Fruit fly (Drosophila melanogaster) whole organism, embryonic: ENCODE measurements around the gene CG15717.

Experiments
- ATbp ChIP-seq: fragments of 200-800 bp; sonication (Bioruptor generic); optimal IDR thresholded peaks from 2 replicates; lab custom pipeline; 2017; ENCODE audit warnings: missing biosample characterization, mild to moderate bottlenecking, missing genetic modification characterization, missing genetic modification reagents
- Bteb2 ChIP-seq: fragments of 200-800 bp; sonication (Bioruptor generic); optimal IDR thresholded peaks from 2 replicates; lab custom pipeline; 2016; ENCODE audit warnings: missing biosample characterization, missing genetic modification characterization
- CG10979 ChIP-seq: fragments of 200-800 bp; sonication (Bioruptor generic); optimal IDR thresholded peaks from 2 replicates; lab custom pipeline; 2018; ENCODE audit warnings: missing biosample characterization, mild to moderate bottlenecking, missing genetic modification characterization, moderate library complexity
- CG12071 ChIP-seq: fragments of 200-800 bp; sonication (Bioruptor generic); optimal IDR thresholded peaks from 3 replicates; lab custom pipeline; 2018; ENCODE audit warnings: missing biosample characterization, mild to moderate bottlenecking, missing genetic modification characterization
- CG12744 ChIP-seq: fragments of 200-800 bp; sonication (Bioruptor generic); optimal IDR thresholded peaks from 2 replicates; lab custom pipeline; 2016; ENCODE audit warnings: missing biosample characterization, missing genetic modification characterization
- CG13287 ChIP-seq: fragments of 200-800 bp; sonication (Bioruptor generic); IDR thresholded peaks from 2 replicates; pipeline ENCODE4 v1.3.6; 2022; ENCODE audit warnings: missing biosample characterization, missing genetic modification characterization; ENCODE audit not compliant: partially characterized antibody
- CG15696 ChIP-seq: fragments of 200-800 bp; sonication (Bioruptor generic); optimal IDR thresholded peaks from 2 replicates; lab custom pipeline; 2019; ENCODE audit warnings: missing biosample characterization, mild to moderate bottlenecking, missing genetic modification characterization, moderate library complexity
- CG17359 ChIP-seq: fragments of 200-800 bp; sonication (Bioruptor generic); optimal IDR thresholded peaks from 3 replicates; lab custom pipeline; 2018; ENCODE audit warnings: missing biosample characterization, mild to moderate bottlenecking, missing genetic modification characterization, moderate library complexity
- CG1792 ChIP-seq: fragments of 200-800 bp; sonication (Bioruptor generic); optimal IDR thresholded peaks from 2 replicates; lab custom pipeline; 2016; ENCODE audit warnings: missing biosample characterization, missing genetic modification characterization
- CG33213 ChIP-seq: fragments of 200-800 bp; sonication (Bioruptor generic); optimal IDR thresholded peaks from 3 replicates; lab custom pipeline; 2016; ENCODE audit warnings: missing biosample characterization, missing genetic modification characterization
- CG3995 ChIP-seq: fragments of 200-800 bp; sonication (Bioruptor generic); optimal IDR thresholded peaks from 3 replicates; lab custom pipeline; 2016; ENCODE audit warnings: missing biosample characterization, missing genetic modification characterization
- CG8478 ChIP-seq: fragments of >200 bp; optimal IDR thresholded peaks from 2 replicates; lab custom pipeline; 2018
- CTCF ChIP-seq: fragments of 200-800 bp; sonication (Bioruptor generic); optimal IDR thresholded peaks from 2 replicates; lab custom pipeline; 2017; ENCODE audit warnings: missing biosample characterization, mild to moderate bottlenecking, missing genetic modification characterization, moderate library complexity
- CoRest ChIP-seq: fragments of 200-800 bp; sonication (Bioruptor generic); optimal IDR thresholded peaks from 3 replicates; lab custom pipeline; 2018; ENCODE audit warnings: missing biosample characterization, mild to moderate bottlenecking, missing genetic modification characterization, moderate library complexity
- Dad ChIP-seq: fragments of 200-800 bp; sonication (Bioruptor generic); optimal IDR thresholded peaks from 3 replicates; lab custom pipeline; 2016; ENCODE audit warnings: missing biosample characterization, missing genetic modification characterization
- Doc2 ChIP-seq: fragments of 200-800 bp; sonication (Bioruptor generic); IDR thresholded peaks from 2 replicates; pipeline ENCODE4 v1.3.6; 2022; ENCODE audit warnings: missing biosample characterization, missing genetic modification characterization
- Lhr ChIP-seq: fragments of 200-800 bp; sonication (Bioruptor generic); optimal IDR thresholded peaks from 3 replicates; lab custom pipeline; 2017; ENCODE audit warnings: mild to moderate bottlenecking, missing biosample characterization, missing genetic modification reagents, missing genetic modification characterization
- Nf-YA ChIP-seq: fragments of 200-800 bp; sonication (Bioruptor generic); IDR thresholded peaks from 2 replicates; pipeline ENCODE4 v1.3.6; 2022; ENCODE audit warnings: missing biosample characterization, missing genetic modification characterization
- NfI ChIP-seq: fragments of 200-800 bp; sonication (Bioruptor generic); optimal IDR thresholded peaks from 3 replicates; lab custom pipeline; 2018; ENCODE audit warnings: missing biosample characterization, mild to moderate bottlenecking, missing genetic modification characterization, moderate library complexity
- Ravus ChIP-seq: fragments of 200-800 bp; sonication (Bioruptor generic); IDR thresholded peaks from 2 replicates; pipeline ENCODE4 v1.3.6; 2022; ENCODE audit warnings: missing biosample characterization, missing genetic modification characterization
- Side ChIP-seq: fragments of 200-800 bp; sonication (Bioruptor generic); optimal IDR thresholded peaks from 2 replicates; lab custom pipeline; 2016; ENCODE audit warnings: missing biosample characterization, missing genetic modification characterization
- Ssrp ChIP-seq: fragments of 200-800 bp; sonication (Bioruptor generic); optimal IDR thresholded peaks from 2 replicates; lab custom pipeline; 2018; ENCODE audit warnings: missing biosample characterization, mild to moderate bottlenecking, missing genetic modification characterization, moderate library complexity
- Trl ChIP-seq, 3 experiments: fragments of >200 bp in 2 of 3; fragments of 200-800 bp in 1 of 3; sonication (Bioruptor generic) in 1 of 3; optimal IDR thresholded peaks; 2 replicates in 1 of 3; 3 replicates in 2 of 3; lab custom pipeline; 2016 to 2017; ENCODE audit warnings: missing biosample characterization in 1 of 3, missing genetic modification characterization in 1 of 3
- br ChIP-seq: fragments of >200 bp; optimal IDR thresholded peaks from 2 replicates; lab custom pipeline; 2017
- cad ChIP-seq: fragments of >200 bp; optimal IDR thresholded peaks from 2 replicates; lab custom pipeline; 2017; ENCODE audit warnings: missing biosample characterization, missing genetic modification characterization
- caup ChIP-seq: fragments of 200-800 bp; sonication (Bioruptor generic); optimal IDR thresholded peaks from 3 replicates; lab custom pipeline; 2017; ENCODE audit warnings: missing biosample characterization, mild to moderate bottlenecking, missing genetic modification characterization, moderate library complexity; ENCODE audit not compliant: severe bottlenecking
- chinmo ChIP-seq: fragments of 200-800 bp; sonication (Bioruptor generic); IDR thresholded peaks from 4 replicates; pipeline ENCODE4 v1.3.6; 2022; ENCODE audit warnings: missing biosample characterization, missing genetic modification characterization; ENCODE audit not compliant: partially characterized antibody
- ci ChIP-seq: fragments of 200-800 bp; sonication (Bioruptor generic); IDR thresholded peaks from 3 replicates; pipeline ENCODE4 v1.3.6; 2022; ENCODE audit warnings: missing biosample characterization, missing genetic modification characterization
- dimm ChIP-seq: fragments of 200-800 bp; sonication (Bioruptor generic); IDR thresholded peaks from 2 replicates; pipeline ENCODE4 v1.3.6; 2022; ENCODE audit warnings: missing biosample characterization, missing genetic modification characterization
- disco-r ChIP-seq: fragments of 200-800 bp; sonication (Bioruptor generic); optimal IDR thresholded peaks from 2 replicates; lab custom pipeline; 2016; ENCODE audit warnings: missing biosample characterization, missing genetic modification characterization
- dmrt99B ChIP-seq: fragments of 200-800 bp; sonication (Bioruptor generic); optimal IDR thresholded peaks from 2 replicates; lab custom pipeline; 2018; ENCODE audit warnings: missing biosample characterization, mild to moderate bottlenecking, missing genetic modification characterization, moderate library complexity
- esg ChIP-seq: fragments of 200-800 bp; sonication (Bioruptor generic); conservative IDR thresholded peaks from 2 replicates; pipeline ENCODE4 v1.3.6; 2022; ENCODE audit warnings: missing biosample characterization, missing genetic modification characterization
- gcm2 ChIP-seq: fragments of 200-800 bp; sonication (Bioruptor generic); optimal IDR thresholded peaks from 2 replicates; lab custom pipeline; 2016; ENCODE audit warnings: missing biosample characterization, missing genetic modification characterization
- gem ChIP-seq: fragments of 200-800 bp; sonication (Bioruptor generic); optimal IDR thresholded peaks from 2 replicates; lab custom pipeline; 2019; ENCODE audit warnings: missing biosample characterization, mild to moderate bottlenecking, missing genetic modification characterization, moderate library complexity
- gsb-n ChIP-seq: fragments of 200-800 bp; sonication (Bioruptor generic); optimal IDR thresholded peaks from 3 replicates; lab custom pipeline; 2018; ENCODE audit warnings: missing biosample characterization, mild to moderate bottlenecking, missing genetic modification characterization
- hb ChIP-seq: fragments of 200-800 bp; sonication (Bioruptor generic); IDR thresholded peaks from 3 replicates; pipeline ENCODE4 v1.3.6; 2022; ENCODE audit warnings: missing biosample characterization, missing genetic modification characterization; ENCODE audit not compliant: partially characterized antibody
- klu ChIP-seq: fragments of 200-800 bp; sonication (Bioruptor generic); IDR thresholded peaks from 2 replicates; pipeline ENCODE4 v1.3.6; 2022; ENCODE audit warnings: missing biosample characterization, missing genetic modification characterization
- oc ChIP-seq: fragments of 200-800 bp; sonication (Bioruptor generic); optimal IDR thresholded peaks from 2 replicates; lab custom pipeline; 2018; ENCODE audit warnings: missing biosample characterization, mild to moderate bottlenecking, missing genetic modification characterization, moderate library complexity
- pho ChIP-seq: fragments of 200-800 bp; sonication (Bioruptor generic); optimal IDR thresholded peaks from 2 replicates; lab custom pipeline; 2016; ENCODE audit warnings: missing biosample characterization, missing genetic modification characterization
- pzg ChIP-seq: fragments of 200-800 bp; sonication (Bioruptor generic); optimal IDR thresholded peaks from 3 replicates; lab custom pipeline; 2018; ENCODE audit warnings: missing biosample characterization, mild to moderate bottlenecking, missing genetic modification characterization, moderate library complexity
- ro ChIP-seq: fragments of 200-800 bp; sonication (Bioruptor generic); IDR thresholded peaks from 2 replicates; pipeline ENCODE4 v1.3.6; 2022; ENCODE audit warnings: missing biosample characterization, missing genetic modification characterization
- schlank ChIP-seq: fragments of 200-800 bp; sonication (Bioruptor generic); optimal IDR thresholded peaks from 2 replicates; lab custom pipeline; 2018; ENCODE audit warnings: missing biosample characterization, mild to moderate bottlenecking, missing genetic modification characterization
- sens-2 ChIP-seq: fragments of 200-800 bp; sonication (Bioruptor generic); IDR thresholded peaks from 2 replicates; pipeline ENCODE4 v1.3.6; 2022; ENCODE audit warnings: missing biosample characterization, missing genetic modification characterization
- slbo ChIP-seq: fragments of 200-800 bp; sonication (Bioruptor generic); IDR thresholded peaks from 2 replicates; pipeline ENCODE4 v1.3.6; 2022; ENCODE audit warnings: missing biosample characterization, missing genetic modification characterization
- sqz ChIP-seq: fragments of 200-800 bp; sonication (Bioruptor generic); optimal IDR thresholded peaks from 3 replicates; lab custom pipeline; 2018; ENCODE audit warnings: missing biosample characterization, mild to moderate bottlenecking, missing genetic modification characterization
- ssp ChIP-seq: fragments of 200-800 bp; sonication (Bioruptor generic); IDR thresholded peaks from 2 replicates; pipeline ENCODE4 v1.3.6; 2022; ENCODE audit warnings: missing biosample characterization, missing genetic modification characterization
- stwl ChIP-seq: fragments of 200-800 bp; sonication (Bioruptor generic); optimal IDR thresholded peaks from 3 replicates; lab custom pipeline; 2018; ENCODE audit warnings: missing biosample characterization, mild to moderate bottlenecking, missing genetic modification characterization, moderate library complexity
- tap ChIP-seq: fragments of 200-800 bp; optimal IDR thresholded peaks from 3 replicates; lab custom pipeline; 2019; ENCODE audit warnings: missing biosample characterization, mild to moderate bottlenecking, missing genetic modification characterization, moderate library complexity
- tll ChIP-seq, 2 experiments: fragments of 200-800 bp in 1 of 2; fragments of >200 bp in 1 of 2; sonication (Bioruptor generic) in 1 of 2; optimal IDR thresholded peaks; 2 replicates each; lab custom pipeline; 2017 to 2019; ENCODE audit warnings: missing biosample characterization in 2 of 2, missing genetic modification characterization in 2 of 2, mild to moderate bottlenecking in 1 of 2, moderate library complexity in 1 of 2
- tna ChIP-seq: fragments of 200-800 bp; sonication (Bioruptor generic); IDR thresholded peaks from 2 replicates; pipeline ENCODE4 v1.3.6; 2022; ENCODE audit warnings: missing biosample characterization, missing genetic modification characterization; ENCODE audit not compliant: partially characterized antibody
- toy ChIP-seq: fragments of 200-800 bp; sonication (Bioruptor generic); IDR thresholded peaks from 2 replicates; pipeline ENCODE4 v1.3.6; 2022; ENCODE audit warnings: missing biosample characterization, missing genetic modification characterization
- ttk ChIP-seq: fragments of 200-800 bp; sonication (Bioruptor generic); IDR thresholded peaks from 2 replicates; pipeline ENCODE4 v2.1.2; 2022; ENCODE audit warnings: missing biosample characterization, missing genetic modification characterization

Gene CG15717

dm6 chrX:13128750-13129152 is at the start of gene CG15717, which contains the start of the genes CG32638 and MFS10 (continued):
- TF ChIP-seq CoRest (tag; lab: Kevin White, UChicago), result peak; percentile 19
- peak; percentile 2 for TF ChIP-seq CG3995 (GFP tag; lab: Kevin White, UChicago)
- peak; percentile 95 for TF ChIP-seq pzg
- no peak for TF ChIP-seq CG17359 (tag; lab: Kevin White, UChicago)
- no peak for TF ChIP-seq Nf-YA (GFP tag; lab: Robert Waterston, UW)
- peak; percentile 17 for TF ChIP-seq Dad
- TF ChIP-seq Bteb2, result no peak
- no peak for TF ChIP-seq tll (GFP tag; optimal IDR thresholded peaks at IDR 0.05; lab: Kevin White, UChicago)
- TF ChIP-seq CG12744 (GFP tag; lab: Kevin White, UChicago), result no peak
- no peak for TF ChIP-seq klu (GFP tag; lab: Robert Waterston, UW)
- peak; percentile 17 for TF ChIP-seq oc (tag; lab: Kevin White, UChicago)
- TF ChIP-seq schlank (tag; lab: Kevin White, UChicago), result no peak
- no peak for TF ChIP-seq tna (GFP tag; lab: Robert Waterston, UW)
- TF ChIP-seq sens-2 (GFP tag; lab: Robert Waterston, UW), result no peak
- TF ChIP-seq CG13287 (GFP tag; lab: Robert Waterston, UW), result peak; percentile 59
- no peak for TF ChIP-seq CTCF
- TF ChIP-seq esg, result no peak
- TF ChIP-seq disco-r (GFP tag; lab: Kevin White, UChicago), result no peak
- peak; percentile 81 for TF ChIP-seq Lhr (GFP tag; lab: Kevin White, UChicago)
- TF ChIP-seq gsb-n (tag; lab: Kevin White, UChicago), result no peak
- peak; percentile 70 for TF ChIP-seq ci (GFP tag; lab: Robert Waterston, UW)

DNA sequence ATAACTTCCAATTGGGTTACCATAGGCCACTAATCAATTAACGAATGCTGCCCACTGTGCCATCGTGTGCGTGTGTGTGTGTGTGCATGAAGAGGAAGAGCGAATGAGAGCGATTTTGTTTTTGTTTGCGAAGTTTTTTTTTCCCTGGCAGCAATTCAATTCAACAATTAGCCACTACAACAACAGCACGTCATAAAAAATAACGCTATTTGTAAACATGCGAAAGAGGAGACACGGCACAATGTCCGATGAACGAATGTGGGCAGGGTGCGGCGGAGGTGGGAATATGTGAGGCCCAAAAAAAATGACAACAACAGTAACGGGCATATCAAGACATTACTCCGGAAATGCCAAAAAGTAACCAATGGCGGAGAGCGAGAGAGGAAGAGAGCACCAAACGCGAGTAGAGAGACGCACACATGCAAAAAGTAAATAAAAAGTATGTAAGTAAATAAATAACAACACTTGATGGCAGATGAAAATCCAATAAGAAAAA is 41.4 kb upstream of the CG15717 start:
- TF ChIP-seq toy (GFP tag; lab: Robert Waterston, UW), result no peak
- no peak for TF ChIP-seq gem (tag; lab: Kevin White, UChicago)
- no peak for TF ChIP-seq stwl (tag; lab: Kevin White, UChicago)
- TF ChIP-seq ttk (GFP tag; lab: Robert Waterston, UW), result no peak
- TF ChIP-seq NfI (GFP tag; lab: Kevin White, UChicago), result peak; percentile 11
- peak; percentile 81; the same call in 2 of the 4 replicates for TF ChIP-seq chinmo (GFP tag; lab: Robert Waterston, UW)
- TF ChIP-seq Trl (optimal IDR thresholded peaks at IDR 0.05; lab: Kevin White, UChicago), result peak; percentile 48 to 83
- TF ChIP-seq Trl (GFP tag; optimal IDR thresholded peaks at IDR 0.05; lab: Kevin White, UChicago), result no peak
- no peak for TF ChIP-seq ATbp (GFP tag; lab: Kevin White, UChicago)
- no peak for TF ChIP-seq ro (GFP tag; lab: Robert Waterston, UW)
- TF ChIP-seq CG8478, result no peak
- no peak for TF ChIP-seq Side (GFP tag; lab: Kevin White, UChicago)
- no peak for TF ChIP-seq CG15696 (tag; lab: Kevin White, UChicago)
- no peak for TF ChIP-seq gcm2 (GFP tag; lab: Kevin White, UChicago)
- no peak for TF ChIP-seq CG10979 (tag; lab: Kevin White, UChicago)
- TF ChIP-seq slbo, result peak; percentile 47; the same call in 1 of the 2 replicates
- no peak for TF ChIP-seq Ssrp
- TF ChIP-seq hb (GFP tag; lab: Robert Waterston, UW), result no peak
- no peak for TF ChIP-seq CG12071 (GFP tag; lab: Kevin White, UChicago)
- TF ChIP-seq br (lab: Kevin White, UChicago), result no peak
- no peak for TF ChIP-seq dmrt99B
- no peak for TF ChIP-seq tap
- TF ChIP-seq ssp (GFP tag; lab: Robert Waterston, UW), result no peak
- no peak for TF ChIP-seq Ravus (GFP tag; lab: Robert Waterston, UW)
- TF ChIP-seq CG1792, result no peak
- TF ChIP-seq sqz (GFP tag; lab: Kevin White, UChicago), result peak; percentile 93
- no peak for TF ChIP-seq CG33213 (GFP tag; lab: Kevin White, UChicago)
- TF ChIP-seq cad (GFP tag; lab: Kevin White, UChicago), result no peak
- peak; percentile 12 for TF ChIP-seq caup (GFP tag; lab: Kevin White, UChicago)
- TF ChIP-seq dimm (GFP tag; lab: Robert Waterston, UW), result no peak
- no peak for TF ChIP-seq pho (GFP tag; lab: Kevin White, UChicago)
- no peak for TF ChIP-seq Doc2
